Worm (Caenorhabditis elegans) whole organism, L4 larva: ENCODE data around the gene F22E12.1.
A peak's percentile ranks its signal among the peaks of the same experiment; 100 is the strongest.

ENCODE experiments used
- Y75B8A.6 ChIP-seq: fragments of 200-800 bp; sonication (Bioruptor generic); IDR thresholded peaks from 2 replicates; pipeline ENCODE4 v1.3.6; 2022; ENCODE audit warnings: missing genetic modification reagents, missing genetic modification characterization, missing compliant biosample characterization
- aha-1 ChIP-seq: fragments of 150-350 bp; peaks from one replicate; lab custom pipeline; 2014; ENCODE audit warnings: missing biosample characterization, missing genetic modification characterization
- aly-2 ChIP-seq: sonication (generic microtip); optimal IDR thresholded peaks from 2 replicates; lab custom pipeline; 2018; ENCODE audit warnings: missing biosample characterization, missing genetic modification characterization
- ceh-32 ChIP-seq: sonication (generic microtip); optimal IDR thresholded peaks from 2 replicates; lab custom pipeline; 2016; ENCODE audit warnings: mild to moderate bottlenecking, missing genetic modification characterization, missing compliant biosample characterization; ENCODE audit not compliant: poor library complexity
- dmd-6 ChIP-seq: fragments of 200-800 bp; sonication (Bioruptor generic); IDR thresholded peaks from 2 replicates; pipeline ENCODE4 v1.3.6; 2022; ENCODE audit warnings: missing genetic modification reagents, missing genetic modification characterization, missing compliant biosample characterization
- egl-27 ChIP-seq: sonication (generic microtip); optimal IDR thresholded peaks from 3 replicates; lab custom pipeline; 2017; ENCODE audit warnings: missing biosample characterization, missing genetic modification reagents, missing genetic modification characterization
- fkh-10 ChIP-seq: fragments of 150-350 bp; optimal IDR thresholded peaks from 2 replicates; lab custom pipeline; 2014; ENCODE audit warnings: missing biosample characterization, missing genetic modification reagents, missing genetic modification characterization
- hif-1 ChIP-seq, 2 experiments: sonication (generic microtip); optimal IDR thresholded peaks; 2 replicates each; lab custom pipeline; 2016 to 2017; ENCODE audit warnings: missing compliant biosample characterization in 2 of 2, missing genetic modification characterization in 2 of 2, missing genetic modification reagents in 2 of 2, missing genotype in 2 of 2, mild to moderate bottlenecking in 1 of 2
- lir-3 ChIP-seq: sonication (generic microtip); optimal IDR thresholded peaks from 2 replicates; lab custom pipeline; 2016; ENCODE audit warnings: mild to moderate bottlenecking, missing genetic modification characterization, missing compliant biosample characterization
- mdl-1 ChIP-seq, 2 experiments: fragments of 150-350 bp in 1 of 2; sonication (generic microtip) in 1 of 2; optimal IDR thresholded peaks; 2 replicates each; lab custom pipeline; 2014 to 2017; ENCODE audit warnings: missing biosample characterization in 2 of 2, missing genetic modification characterization in 2 of 2
- mdt-29 ChIP-seq: fragments of 200-800 bp; sonication (Bioruptor generic); IDR thresholded peaks from 2 replicates; pipeline ENCODE4 v1.3.6; 2022; ENCODE audit warnings: missing genetic modification reagents, missing genetic modification characterization, missing compliant biosample characterization
- nhr-10 ChIP-seq: fragments of 150-350 bp; optimal IDR thresholded peaks from 2 replicates; lab custom pipeline; 2014; ENCODE audit warnings: missing biosample characterization, missing genetic modification characterization
- nhr-11 ChIP-seq: fragments of 150-350 bp; optimal IDR thresholded peaks from 2 replicates; lab custom pipeline; 2014; ENCODE audit warnings: missing biosample characterization, missing genetic modification characterization
- nhr-28 ChIP-seq: fragments of 150-350 bp; optimal IDR thresholded peaks from 2 replicates; lab custom pipeline; 2014; ENCODE audit warnings: missing biosample characterization, missing genetic modification characterization
- pha-4 ChIP-seq, 2 experiments: fragments of 150-350 bp in 1 of 2; fragments of 200-800 bp in 1 of 2; sonication (Bioruptor generic) in 1 of 2; IDR thresholded peaks in 1 of 2; optimal IDR thresholded peaks in 1 of 2; 2 replicates each; pipeline versions ENCODE4 v1.3.6 to Lab custom; 2014 to 2022; ENCODE audit warnings: missing genetic modification characterization in 2 of 2, missing genetic modification reagents in 2 of 2, missing biosample characterization in 1 of 2, missing compliant biosample characterization in 1 of 2
- pqm-1 ChIP-seq: sonication (generic microtip); optimal IDR thresholded peaks from 2 replicates; lab custom pipeline; 2017; ENCODE audit warnings: missing biosample characterization, missing genetic modification characterization
- snpc-1.2 ChIP-seq: fragments of 200-800 bp; sonication (Bioruptor generic); IDR thresholded peaks from 2 replicates; pipeline ENCODE4 v1.3.6; 2022; ENCODE audit warnings: missing genetic modification reagents, missing genetic modification characterization, missing compliant biosample characterization
- spr-1 ChIP-seq: sonication (generic microtip); optimal IDR thresholded peaks from 2 replicates; lab custom pipeline; 2016; ENCODE audit warnings: mild to moderate bottlenecking, missing genetic modification characterization, missing compliant biosample characterization
- tag-97 ChIP-seq: fragments of 200-800 bp; sonication (Bioruptor generic); IDR thresholded peaks from 2 replicates; pipeline ENCODE4 v1.3.6; 2022; ENCODE audit warnings: missing genetic modification characterization, missing compliant biosample characterization
- tra-1 ChIP-seq: fragments of 200-800 bp; sonication (Bioruptor generic); IDR thresholded peaks from 2 replicates; pipeline ENCODE4 v1.3.6; 2022; ENCODE audit warnings: missing genetic modification reagents, missing genetic modification characterization, missing compliant biosample characterization
- unc-62 ChIP-seq, 3 experiments: fragments of 150-350 bp in 1 of 3; sonication (generic microtip); optimal IDR thresholded peaks in 2 of 3; peaks in 1 of 3; 1 replicate in 1 of 3; 2 replicates in 2 of 3; lab custom pipeline; 2014 to 2017; ENCODE audit warnings: missing biosample characterization in 3 of 3, missing genetic modification characterization in 3 of 3, missing genetic modification reagents in 3 of 3, missing genotype in 1 of 3
- zfp-3 ChIP-seq: fragments of 200-800 bp; sonication (Bioruptor generic); conservative IDR thresholded peaks from 2 replicates; pipeline ENCODE4 v1.3.6; 2022; ENCODE audit warnings: missing genetic modification reagents, missing genetic modification characterization, missing compliant biosample characterization

The F22E12.1 gene

DNA sequence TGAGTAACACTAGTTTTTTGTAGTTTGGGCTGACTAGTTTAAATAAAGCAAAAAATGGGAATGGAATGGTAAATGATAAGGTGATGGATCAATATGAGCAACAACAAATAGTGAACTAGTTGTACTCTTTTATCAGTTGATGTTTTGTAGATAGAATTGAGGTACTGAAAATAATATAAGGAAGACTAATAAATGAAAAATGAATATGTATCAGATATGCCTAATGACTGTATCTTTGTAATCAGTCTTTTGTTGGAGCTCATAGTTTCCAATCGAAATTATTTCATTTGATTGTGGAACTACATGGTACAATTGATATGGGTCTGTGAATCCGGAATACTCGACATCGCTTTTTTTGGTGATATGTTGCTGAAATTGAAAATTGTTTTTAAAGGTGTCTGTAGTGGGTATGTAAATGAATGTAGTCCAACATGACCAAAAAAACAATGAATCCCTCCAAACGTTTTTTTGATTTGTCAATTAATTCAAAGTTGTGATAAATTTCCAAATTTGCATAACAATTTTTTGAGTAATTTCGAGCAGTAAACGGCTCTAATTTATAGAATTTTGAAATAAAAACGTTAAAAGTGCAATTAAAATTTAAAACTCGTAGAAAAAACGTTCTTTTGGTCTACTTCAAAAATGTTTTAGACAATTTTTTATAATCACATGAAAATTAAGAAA, 47.0 kb downstream of the F22E12.1 start, which contains the start of gene F15H10.12:
TSS of gene F15H10.12 (minus strand) at position 51 of the 684 bp plus-strand sequence.
- TF ChIP-seq fkh-10 (GFP tag; lab: Kevin White, UChicago) (no peak), aha-1 (tag; lab: Kevin White, UChicago) (peak; percentile 92), tra-1 (GFP tag; lab: Robert Waterston, UW) (no peak), nhr-11 (tag; lab: Kevin White, UChicago) (no peak)

DNA sequence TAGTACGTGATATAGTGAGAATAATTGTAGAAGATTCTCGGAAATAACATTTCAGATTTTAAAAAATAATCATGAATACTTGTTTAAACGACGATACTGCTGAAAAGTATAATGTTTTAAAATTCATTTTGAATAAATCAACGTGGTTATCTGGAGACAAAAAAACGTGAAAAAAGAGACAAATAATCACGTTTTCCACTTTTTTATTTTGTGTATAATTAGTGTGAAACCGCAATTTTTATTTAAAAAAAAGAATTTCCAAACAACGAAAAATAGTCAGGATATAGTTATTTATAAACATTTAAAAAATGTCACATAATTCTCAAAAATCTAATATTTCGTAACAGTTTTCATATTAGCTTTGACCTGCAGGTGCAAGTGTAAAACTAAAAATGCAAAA, 50.8 kb downstream of the F22E12.1 start, which contains the start of gene F15H10.7:
TSS of gene F15H10.7 (minus strand) at position 101 of the 400 bp plus-strand sequence.
- TF ChIP-seq Y75B8A.6 (GFP tag; lab: Robert Waterston, UW), result no peak
- no peak for TF ChIP-seq snpc-1.2
- no peak for TF ChIP-seq unc-62 (GFP tag; optimal IDR thresholded peaks at IDR 0.05 in 1 of 2; lab: Kevin White, UChicago)
- TF ChIP-seq unc-62 (tag; optimal IDR thresholded peaks at IDR 0.05; lab: Kevin White, UChicago), result no peak
- no peak for TF ChIP-seq hif-1 (tag; optimal IDR thresholded peaks at IDR 0.05; lab: Kevin White, UChicago)
- TF ChIP-seq ceh-32 (tag; lab: Kevin White, UChicago), result no peak
- no peak for TF ChIP-seq aly-2 (tag; lab: Kevin White, UChicago)
- TF ChIP-seq egl-27 (tag; lab: Kevin White, UChicago), result no peak
- no peak for TF ChIP-seq pqm-1 (tag; lab: Kevin White, UChicago)
- TF ChIP-seq nhr-10 (tag; lab: Kevin White, UChicago), result no peak
- no peak for TF ChIP-seq mdt-29 (GFP tag; lab: Robert Waterston, UW)
- no peak for TF ChIP-seq zfp-3 (GFP tag; lab: Robert Waterston, UW)
- TF ChIP-seq spr-1 (tag; lab: Kevin White, UChicago), result no peak
- TF ChIP-seq tag-97 (GFP tag; lab: Robert Waterston, UW), result no peak
- no peak for TF ChIP-seq mdl-1 (tag; optimal IDR thresholded peaks at IDR 0.05; lab: Kevin White, UChicago)

DNA sequence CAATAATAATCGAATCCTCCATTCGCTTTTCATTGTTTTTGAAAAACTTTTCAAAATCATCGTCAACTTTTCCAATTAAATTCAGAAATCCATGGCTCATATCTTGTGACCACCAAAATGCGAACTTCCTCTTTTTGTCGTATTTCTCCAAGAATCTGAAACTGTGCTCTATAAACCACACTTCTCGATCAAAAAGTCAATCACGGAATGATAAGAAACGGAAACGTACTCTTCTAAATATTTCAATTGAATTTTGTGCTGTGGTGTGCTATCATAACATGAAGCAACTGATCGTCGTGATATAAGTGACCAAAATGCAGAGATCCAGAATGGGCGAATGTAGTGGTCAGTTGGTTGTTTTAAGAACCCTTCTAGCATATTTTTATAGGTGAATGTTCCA, 52.4 kb downstream of the F22E12.1 start:
- peak; percentile 46 for TF ChIP-seq pqm-1 (tag; lab: Kevin White, UChicago)
- peak; percentile 61 for TF ChIP-seq dmd-6 (GFP tag; lab: Robert Waterston, UW)
- peak; percentile 58 for TF ChIP-seq nhr-28 (tag; lab: Kevin White, UChicago)
- no peak for TF ChIP-seq lir-3
- peak; percentile 43 for TF ChIP-seq aha-1 (tag; lab: Kevin White, UChicago)
- no peak for TF ChIP-seq pha-4 (GFP tag; IDR thresholded peaks at IDR 0.05; lab: Robert Waterston, UW)
- TF ChIP-seq pha-4 (tag; optimal IDR thresholded peaks at IDR 0.05; lab: Kevin White, UChicago), result no peak
